Worm (Caenorhabditis elegans) whole organism, late embryonic: Measurements from ENCODE around the gene fkh-2.

Experiments
- C08G9.2 ChIP-seq: sonication (generic microtip); optimal IDR thresholded peaks from 2 replicates; lab custom pipeline; 2016; ENCODE audit warnings: mild to moderate bottlenecking, missing genetic modification characterization, moderate library complexity, missing compliant biosample characterization
- ahr-1 ChIP-seq: sonication (generic microtip); optimal IDR thresholded peaks from 2 replicates; lab custom pipeline; 2016; ENCODE audit warnings: missing genetic modification characterization, missing compliant biosample characterization
- ama-1 ChIP-seq: fragments of 150-350 bp; optimal IDR thresholded peaks from 2 replicates; lab custom pipeline; 2014
- ceh-22 ChIP-seq: sonication (generic microtip); optimal IDR thresholded peaks from 2 replicates; lab custom pipeline; 2017; ENCODE audit warnings: missing biosample characterization, missing genetic modification characterization
- ceh-31 ChIP-seq: sonication (generic microtip); optimal IDR thresholded peaks from 2 replicates; lab custom pipeline; 2016; ENCODE audit warnings: missing genetic modification characterization, missing compliant biosample characterization
- ceh-6 ChIP-seq: fragments of 200-800 bp; sonication (Bioruptor generic); optimal IDR thresholded peaks from 2 replicates; lab custom pipeline; 2018; ENCODE audit warnings: mild to moderate bottlenecking, missing genetic modification characterization, missing compliant biosample characterization
- elt-2 ChIP-seq: sonication (generic microtip); optimal IDR thresholded peaks from 2 replicates; lab custom pipeline; 2016; ENCODE audit warnings: missing genetic modification reagents, missing genetic modification characterization, missing compliant biosample characterization
- hlh-15 ChIP-seq: sonication (generic microtip); optimal IDR thresholded peaks from 2 replicates; lab custom pipeline; 2016; ENCODE audit warnings: missing genetic modification characterization, missing compliant biosample characterization
- nhr-11 ChIP-seq: fragments of 150-350 bp; optimal IDR thresholded peaks from 2 replicates; lab custom pipeline; 2014; ENCODE audit warnings: missing biosample characterization, missing genetic modification characterization
- pha-4 ChIP-seq: fragments of 150-350 bp; optimal IDR thresholded peaks from 2 replicates; lab custom pipeline; 2018; ENCODE audit warnings: missing biosample characterization, missing genetic modification reagents, missing genetic modification characterization
- pqm-1 ChIP-seq: sonication (generic microtip); optimal IDR thresholded peaks from 2 replicates; lab custom pipeline; 2016; ENCODE audit warnings: missing genetic modification characterization, missing compliant biosample characterization
- ref-2 ChIP-seq: sonication (generic microtip); optimal IDR thresholded peaks from 2 replicates; lab custom pipeline; 2016; ENCODE audit warnings: missing genetic modification characterization, missing compliant biosample characterization

DNA sequence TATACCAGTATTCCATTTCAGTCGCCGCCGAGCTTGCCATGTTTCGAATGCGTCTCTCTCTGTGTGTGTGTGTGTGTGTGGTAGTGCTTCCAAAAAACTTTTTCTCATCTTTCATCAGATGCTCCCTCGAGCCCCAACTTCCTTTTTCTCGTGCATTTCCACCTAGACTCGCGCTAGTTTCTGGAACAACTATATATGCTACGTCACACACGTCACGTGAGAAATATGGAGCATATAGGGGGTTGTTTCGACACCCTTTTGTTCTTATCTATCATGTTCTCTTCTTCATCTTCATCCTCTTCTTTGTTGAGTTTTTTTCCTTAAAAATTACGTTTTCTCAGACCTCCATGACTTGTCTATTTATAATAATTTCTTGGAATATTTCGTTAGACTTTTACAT, 36.8 kb downstream of the fkh-2 start:
- TF ChIP-seq ref-2 (no peak), ceh-6 (no peak), ama-1 (lab: Kevin White, UChicago) (no peak), pha-4 (tag; lab: Kevin White, UChicago) (no peak), C08G9.2 (tag; lab: Kevin White, UChicago) (no peak), ceh-22 (tag; lab: Kevin White, UChicago) (no peak), elt-2 (tag; lab: Kevin White, UChicago) (no peak), ahr-1 (tag; lab: Kevin White, UChicago) (no peak), hlh-15 (no peak), ceh-31 (tag; lab: Kevin White, UChicago) (no peak), nhr-11 (no peak), pqm-1 (tag; lab: Kevin White, UChicago) (no peak)
